Worm (Caenorhabditis elegans) whole organism, late embryonic: ENCODE results near the gene srj-6.

Experiments used
- ama-1 ChIP-seq: fragments of 150-350 bp; optimal IDR thresholded peaks from 2 replicates; lab custom pipeline; 2014
- ceh-24 ChIP-seq: sonication (generic microtip); optimal IDR thresholded peaks from 2 replicates; lab custom pipeline; 2016; ENCODE audit warnings: mild to moderate bottlenecking, missing genetic modification characterization, missing compliant biosample characterization
- ceh-31 ChIP-seq: sonication (generic microtip); optimal IDR thresholded peaks from 2 replicates; lab custom pipeline; 2016; ENCODE audit warnings: missing genetic modification characterization, missing compliant biosample characterization
- dmd-4 ChIP-seq: sonication (generic microtip); optimal IDR thresholded peaks from 2 replicates; lab custom pipeline; 2016; ENCODE audit warnings: borderline replicate concordance, missing genetic modification characterization, missing compliant biosample characterization
- eyg-1 ChIP-seq: sonication (generic microtip); optimal IDR thresholded peaks from 2 replicates; lab custom pipeline; 2016; ENCODE audit warnings: missing genotype, missing genetic modification characterization, missing compliant biosample characterization
- hlh-13 ChIP-seq: fragments of 200-800 bp; sonication (Bioruptor generic); optimal IDR thresholded peaks from 2 replicates; lab custom pipeline; 2018; ENCODE audit warnings: mild to moderate bottlenecking, missing genetic modification characterization, missing compliant biosample characterization
- mec-3 ChIP-seq: sonication (generic microtip); optimal IDR thresholded peaks from 2 replicates; lab custom pipeline; 2016; ENCODE audit warnings: borderline replicate concordance, missing genetic modification characterization, missing compliant biosample characterization
- nhr-11 ChIP-seq: fragments of 150-350 bp; optimal IDR thresholded peaks from 2 replicates; lab custom pipeline; 2014; ENCODE audit warnings: missing biosample characterization, missing genetic modification characterization
- tbx-2 ChIP-seq: sonication (generic microtip); optimal IDR thresholded peaks from 2 replicates; lab custom pipeline; 2016; ENCODE audit warnings: missing genetic modification characterization, missing compliant biosample characterization

DNA sequence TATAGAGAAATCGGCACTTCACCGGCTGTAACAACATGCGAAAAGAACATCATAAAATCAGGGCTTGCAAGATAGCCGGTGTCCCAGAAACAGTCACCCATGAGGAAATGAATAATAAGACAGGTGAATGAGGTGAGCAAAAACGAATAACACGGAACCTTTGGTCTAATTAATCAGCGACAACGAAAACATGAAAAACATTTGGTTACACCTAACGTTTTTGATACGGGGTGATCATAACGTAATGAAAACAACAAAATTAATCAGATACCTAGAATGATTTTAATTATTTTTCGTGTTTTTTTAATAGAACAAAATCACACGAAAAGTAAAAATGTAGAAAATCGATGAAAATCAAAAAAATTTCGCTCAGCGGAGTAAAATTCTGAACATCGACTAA is 1.5 kb upstream of the srj-6 start, which contains the start of gene srh-245:
- TF ChIP-seq mec-3 (tag; lab: Kevin White, UChicago) (no peak), tbx-2 (tag; lab: Kevin White, UChicago) (no peak), ceh-31 (tag; lab: Kevin White, UChicago) (no peak), ama-1 (lab: Kevin White, UChicago) (no peak), hlh-13 (no peak), eyg-1 (no peak), dmd-4 (tag; lab: Kevin White, UChicago) (no peak), nhr-11 (no peak), ceh-24 (tag; lab: Kevin White, UChicago) (no peak)
